Worm (Caenorhabditis elegans) whole organism, L4/young adult: Measurements from ENCODE around the gene syd-2.

Experiments
- W03F9.2 ChIP-seq: fragments of 150-350 bp; optimal IDR thresholded peaks from 2 replicates; lab custom pipeline; 2014; ENCODE audit warnings: missing biosample characterization, missing genetic modification characterization
- him-1 ChIP-seq: sonication (generic microtip); optimal IDR thresholded peaks from 2 replicates; lab custom pipeline; 2016; ENCODE audit warnings: missing genotype, missing genetic modification reagents, missing genetic modification characterization, missing compliant biosample characterization

- TF ChIP-seq him-1 (no peak), W03F9.2 (tag; lab: Kevin White, UChicago) (no peak)
These were observed 55.4 kb downstream of the syd-2 start, which contains the start of gene vab-3 for ce11 chrX:10499590-10499989.
